Fruit fly (Drosophila melanogaster) whole organism, adult: ENCODE measurements around the gene CG4404.
A peak's percentile ranks its signal among the peaks of the same experiment; 100 is the strongest.

Experiments used
- CG11617 ChIP-seq: fragments of 200-800 bp; sonication (Bioruptor generic); optimal IDR thresholded peaks from 2 replicates; lab custom pipeline; 2017; ENCODE audit warnings: mild to moderate bottlenecking, missing biosample characterization, missing genetic modification reagents, missing genetic modification characterization
- CG12768 ChIP-seq: fragments of 200-800 bp; sonication (Bioruptor generic); optimal IDR thresholded peaks from 2 replicates; lab custom pipeline; 2017; ENCODE audit warnings: missing biosample characterization, missing genetic modification characterization, mild to moderate bottlenecking, moderate library complexity, missing genetic modification reagents
- CG14711 ChIP-seq: fragments of 200-800 bp; sonication (Bioruptor generic); optimal IDR thresholded peaks from 2 replicates; lab custom pipeline; 2018; ENCODE audit warnings: missing biosample characterization, mild to moderate bottlenecking, missing genetic modification characterization, moderate library complexity
- CG1620 ChIP-seq: fragments of 200-800 bp; sonication (Bioruptor generic); optimal IDR thresholded peaks from 2 replicates; lab custom pipeline; 2016; ENCODE audit warnings: missing biosample characterization, missing genetic modification characterization
- CG33017 ChIP-seq: fragments of 200-800 bp; sonication (Bioruptor generic); optimal IDR thresholded peaks from 2 replicates; lab custom pipeline; 2018; ENCODE audit warnings: missing biosample characterization, mild to moderate bottlenecking, missing genetic modification characterization, moderate library complexity
- CG5204 ChIP-seq: fragments of 200-800 bp; sonication (Bioruptor generic); optimal IDR thresholded peaks from 2 replicates; lab custom pipeline; 2016; ENCODE audit warnings: missing biosample characterization, missing genetic modification characterization
- CG7045 ChIP-seq: fragments of 200-800 bp; sonication (Bioruptor generic); optimal IDR thresholded peaks from 2 replicates; lab custom pipeline; 2017; ENCODE audit warnings: missing biosample characterization, mild to moderate bottlenecking, missing genetic modification characterization
- CG7101 ChIP-seq: fragments of 200-800 bp; sonication (Bioruptor generic); optimal IDR thresholded peaks from 2 replicates; lab custom pipeline; 2018; ENCODE audit warnings: missing biosample characterization, mild to moderate bottlenecking, missing genetic modification characterization, moderate library complexity
- Clk ChIP-seq: fragments of 200-800 bp; sonication (Bioruptor generic); optimal IDR thresholded peaks from 2 replicates; lab custom pipeline; 2017; ENCODE audit warnings: missing biosample characterization, missing genetic modification characterization
- Crg-1 ChIP-seq: fragments of 200-800 bp; sonication (Bioruptor generic); optimal IDR thresholded peaks from 2 replicates; lab custom pipeline; 2016; ENCODE audit warnings: missing biosample characterization, missing genetic modification characterization
- Hr96 ChIP-seq: fragments of 200-800 bp; sonication (Bioruptor generic); optimal IDR thresholded peaks from 2 replicates; lab custom pipeline; 2016; ENCODE audit warnings: missing biosample characterization, missing genetic modification characterization
- Mnt ChIP-seq: fragments of 200-800 bp; sonication (Bioruptor generic); optimal IDR thresholded peaks from 2 replicates; lab custom pipeline; 2016; ENCODE audit warnings: missing biosample characterization, mild to moderate bottlenecking, missing genetic modification characterization
- bab1 ChIP-seq: fragments of 200-800 bp; sonication (Bioruptor generic); optimal IDR thresholded peaks from 3 replicates; lab custom pipeline; 2019; ENCODE audit warnings: missing biosample characterization, mild to moderate bottlenecking, missing genetic modification characterization, moderate library complexity
- cic ChIP-seq: fragments of 200-800 bp; sonication (Bioruptor generic); optimal IDR thresholded peaks from 2 replicates; lab custom pipeline; 2017; ENCODE audit warnings: missing biosample characterization, mild to moderate bottlenecking, missing genetic modification characterization, moderate library complexity
- cnc ChIP-seq, 2 experiments: fragments of >200 bp; optimal IDR thresholded peaks; 2 replicates each; lab custom pipeline; 2017
- kay ChIP-seq: fragments of 200-800 bp; sonication (Bioruptor generic); peaks from one replicate; lab custom pipeline; 2016; ENCODE audit warnings: missing biosample characterization, missing genetic modification characterization, borderline replicate concordance
- ovo ChIP-seq: fragments of 200-800 bp; sonication (Bioruptor generic); optimal IDR thresholded peaks from 2 replicates; lab custom pipeline; 2016; ENCODE audit warnings: missing biosample characterization, missing genetic modification characterization
- pad ChIP-seq: fragments of 200-800 bp; sonication (Bioruptor generic); optimal IDR thresholded peaks from 3 replicates; lab custom pipeline; 2017; ENCODE audit warnings: missing biosample characterization, missing genetic modification characterization, mild to moderate bottlenecking, moderate library complexity, missing genetic modification reagents
- tj ChIP-seq: fragments of 200-800 bp; sonication (Bioruptor generic); optimal IDR thresholded peaks from 3 replicates; lab custom pipeline; 2017; ENCODE audit warnings: missing biosample characterization, mild to moderate bottlenecking, missing genetic modification characterization, moderate library complexity
- toe ChIP-seq: fragments of 200-800 bp; sonication (Bioruptor generic); optimal IDR thresholded peaks from 2 replicates; lab custom pipeline; 2016; ENCODE audit warnings: missing biosample characterization, missing genetic modification characterization

The CG4404 gene

dm6 chrX:12927612-12928011, 21.8 kb upstream of the CG4404 start:
- TF ChIP-seq CG11617 (GFP tag; lab: Kevin White, UChicago) (no peak), toe (GFP tag; lab: Kevin White, UChicago) (no peak), Hr96 (GFP tag; lab: Kevin White, UChicago) (no peak), CG7101 (tag; lab: Kevin White, UChicago) (no peak)

- TF ChIP-seq cic (GFP tag; lab: Kevin White, UChicago) (no peak), Mnt (no peak), Hr96 (GFP tag; lab: Kevin White, UChicago) (no peak), bab1 (GFP tag; lab: Kevin White, UChicago) (no peak), tj (no peak), Crg-1 (GFP tag; lab: Kevin White, UChicago) (no peak), CG5204 (no peak), CG7101 (tag; lab: Kevin White, UChicago) (peak; percentile 29), pad (GFP tag; lab: Kevin White, UChicago) (peak; percentile 2), CG33017 (tag; lab: Kevin White, UChicago) (no peak), Clk (GFP tag; lab: Kevin White, UChicago) (no peak), toe (GFP tag; lab: Kevin White, UChicago) (no peak), CG1620 (no peak), kay (no peak), cnc (optimal IDR thresholded peaks at IDR 0.05; lab: Kevin White, UChicago) (no peak), CG11617 (GFP tag; lab: Kevin White, UChicago) (peak; percentile 28), CG7045 (GFP tag; lab: Kevin White, UChicago) (no peak), ovo (no peak), CG12768 (GFP tag; lab: Kevin White, UChicago) (peak; percentile 8), CG14711 (tag; lab: Kevin White, UChicago) (no peak)
Observed at dm6 chrX:12925426-12926256, 19.8 kb upstream of the CG4404 start.

dm6 chrX:12923258-12923901, 17.6 kb upstream of the CG4404 start:
- TF ChIP-seq Mnt (no peak), toe (GFP tag; lab: Kevin White, UChicago) (no peak), pad (GFP tag; lab: Kevin White, UChicago) (no peak), ovo (no peak), CG7045 (GFP tag; lab: Kevin White, UChicago) (no peak), CG5204 (no peak), bab1 (GFP tag; lab: Kevin White, UChicago) (no peak), CG11617 (GFP tag; lab: Kevin White, UChicago) (no peak), Hr96 (GFP tag; lab: Kevin White, UChicago) (no peak), CG7101 (tag; lab: Kevin White, UChicago) (no peak), CG1620 (no peak), Clk (GFP tag; lab: Kevin White, UChicago) (no peak)

- TF ChIP-seq Hr96 (GFP tag; lab: Kevin White, UChicago) (no peak), Clk (GFP tag; lab: Kevin White, UChicago) (no peak), kay (no peak), cic (GFP tag; lab: Kevin White, UChicago) (no peak), CG33017 (tag; lab: Kevin White, UChicago) (no peak), CG1620 (no peak), pad (GFP tag; lab: Kevin White, UChicago) (no peak), bab1 (GFP tag; lab: Kevin White, UChicago) (no peak), CG11617 (GFP tag; lab: Kevin White, UChicago) (no peak), tj (no peak), CG7045 (GFP tag; lab: Kevin White, UChicago) (no peak), CG14711 (tag; lab: Kevin White, UChicago) (no peak), cnc (optimal IDR thresholded peaks at IDR 0.05; lab: Kevin White, UChicago) (no peak), Crg-1 (GFP tag; lab: Kevin White, UChicago) (no peak)
Observed at dm6 chrX:12922338-12922737, 16.5 kb upstream of the CG4404 start.

- TF ChIP-seq CG7045 (GFP tag; lab: Kevin White, UChicago), result no peak
- no peak for TF ChIP-seq Mnt
- no peak for TF ChIP-seq CG11617 (GFP tag; lab: Kevin White, UChicago)
- TF ChIP-seq kay, result no peak
- TF ChIP-seq CG7101 (tag; lab: Kevin White, UChicago), result no peak
Observed at dm6 chrX:12919594-12919993, 13.8 kb upstream of the CG4404 start.

dm6 chrX:12917177-12917576, 11.4 kb upstream of the CG4404 start, which contains the start of gene fne:
fne (plus strand) TSS chrX:12917477.
- no peak for TF ChIP-seq Clk (GFP tag; lab: Kevin White, UChicago)
- TF ChIP-seq CG11617 (GFP tag; lab: Kevin White, UChicago), result no peak
- TF ChIP-seq Crg-1 (GFP tag; lab: Kevin White, UChicago), result no peak
- no peak for TF ChIP-seq Mnt
- TF ChIP-seq cic (GFP tag; lab: Kevin White, UChicago), result no peak
- no peak for TF ChIP-seq cnc (optimal IDR thresholded peaks at IDR 0.05; lab: Kevin White, UChicago)
- TF ChIP-seq CG33017 (tag; lab: Kevin White, UChicago), result no peak
- TF ChIP-seq CG1620, result no peak
- TF ChIP-seq Hr96 (GFP tag; lab: Kevin White, UChicago), result no peak
- TF ChIP-seq CG7101 (tag; lab: Kevin White, UChicago), result no peak
- no peak for TF ChIP-seq pad (GFP tag; lab: Kevin White, UChicago)
- TF ChIP-seq toe (GFP tag; lab: Kevin White, UChicago), result no peak
- TF ChIP-seq bab1 (GFP tag; lab: Kevin White, UChicago), result no peak
- no peak for TF ChIP-seq kay
- no peak for TF ChIP-seq CG14711 (tag; lab: Kevin White, UChicago)
- no peak for TF ChIP-seq ovo
- no peak for TF ChIP-seq tj
